Worm (Caenorhabditis elegans): ENCODE data around the gene srh-281.

The srh-281 gene

DNA sequence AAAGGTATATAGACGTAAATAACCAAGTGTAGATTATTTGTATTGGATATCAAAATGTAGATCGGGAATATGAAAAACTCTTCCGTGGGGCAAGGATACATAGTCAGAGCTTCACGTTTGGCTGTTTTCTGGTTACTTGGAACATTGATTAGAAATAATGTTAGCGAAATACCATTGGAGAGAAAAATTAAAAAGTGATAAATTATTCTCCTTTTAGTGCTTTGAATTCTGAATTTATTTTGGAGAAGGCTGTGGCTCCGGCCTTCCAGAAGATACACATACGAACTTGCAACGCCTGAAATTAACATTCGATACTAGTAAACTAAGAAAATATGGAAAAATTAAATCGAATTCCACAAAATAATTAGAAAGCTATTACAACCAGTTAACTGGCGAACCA, 45.1 kb downstream of the srh-281 start, which contains the start of gene srh-98:
Gene srh-98 (minus strand): TSS at position 101 of the 400 bp plus-strand sequence.
- TF ChIP-seq ceh-43 (GFP tag; optimal IDR thresholded peaks at IDR 0.05) = no peak
- TF ChIP-seq ceh-39 (tag; optimal IDR thresholded peaks at IDR 0.05) = no peak
- no peak for TF ChIP-seq tbx-8 (GFP tag; optimal IDR thresholded peaks at IDR 0.05)

DNA sequence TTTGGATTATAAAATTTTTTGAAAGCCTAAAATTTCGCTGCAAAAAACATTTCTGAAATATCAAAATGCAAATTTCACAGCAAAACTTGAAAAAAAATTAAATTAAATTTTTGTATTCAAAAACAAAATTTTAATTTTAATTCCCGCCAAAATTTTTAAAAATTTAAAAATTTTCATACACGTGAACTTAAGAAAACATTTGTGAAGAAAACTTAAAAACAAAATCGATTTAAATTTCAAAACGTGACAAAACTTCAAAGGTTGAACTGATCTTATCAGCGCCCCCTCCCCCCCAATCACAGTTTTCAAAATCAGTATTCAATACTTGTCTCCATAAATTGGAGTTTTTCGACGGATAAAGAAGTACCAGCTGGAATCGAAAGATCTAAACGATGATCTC, 46.6 kb downstream of the srh-281 start, which contains the start of gene F21H7.5:
Gene F21H7.5 (plus strand): TSS at position 301 of the 400 bp plus-strand sequence.
- TF ChIP-seq nhr-2 (tag; optimal IDR thresholded peaks at IDR 0.05) = no peak
